Worm (Caenorhabditis elegans): Measurements from ENCODE around the gene F07B10.7.

The F07B10.7 gene

DNA sequence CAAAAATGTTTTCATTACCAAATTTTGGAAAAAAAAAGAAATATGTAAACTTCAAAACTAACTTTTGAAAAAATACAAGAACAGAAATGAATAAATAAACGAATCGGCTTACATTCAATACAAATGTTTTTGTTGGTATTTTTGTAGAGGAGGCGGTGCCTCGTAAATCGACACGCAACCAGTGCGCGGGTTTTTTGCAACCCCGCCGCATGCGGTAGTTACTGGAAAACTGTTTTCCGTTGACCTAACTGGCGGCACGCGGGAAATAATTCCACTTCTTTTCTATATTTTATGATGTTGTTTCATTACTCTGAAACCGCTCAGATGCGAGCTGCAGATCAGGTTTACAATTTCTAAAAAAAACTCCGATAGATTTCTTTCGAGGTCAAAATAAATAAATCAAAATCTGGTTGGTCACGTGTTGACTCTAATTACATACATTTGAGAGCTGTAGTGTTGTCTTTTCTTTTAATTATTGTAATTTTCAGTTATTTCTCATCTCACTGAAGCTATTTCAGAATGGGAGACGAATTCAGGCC is 21.3 kb downstream of the F07B10.7 start, which contains the start of the genes dvc-1 and ima-1 (continued):
- TF ChIP-seq mcd-1 (GFP tag; IDR thresholded peaks at IDR 0.05) (peak; percentile 78), hsf-1 (GFP tag; IDR thresholded peaks at IDR 0.05) (peak; percentile 85; the same call in 1 of the 2 replicates), C17E4.6 (GFP tag; IDR thresholded peaks at IDR 0.05) (peak; percentile 93), ceh-27 (GFP tag; optimal IDR thresholded peaks at IDR 0.05) (peak; percentile 38), hmg-1.2 (GFP tag; IDR thresholded peaks at IDR 0.05) (peak; percentile 70; the same call in 1 of the 2 replicates), madf-3 (GFP tag; IDR thresholded peaks at IDR 0.05) (peak; percentile 92), attf-6 (GFP tag; IDR thresholded peaks at IDR 0.05) (peak; percentile 51; the same call in 1 of the 2 replicates), nhr-27 (tag; optimal IDR thresholded peaks at IDR 0.05) (no peak), athp-1 (tag; optimal IDR thresholded peaks at IDR 0.05) (peak; percentile 80), lsl-1 (GFP tag; optimal IDR thresholded peaks at IDR 0.05) (peak; percentile 81), attf-5 (GFP tag; optimal IDR thresholded peaks at IDR 0.05) (peak; percentile 84), F23B12.7 (tag; optimal IDR thresholded peaks at IDR 0.05; ENCODE audit: insufficient read depth) (no peak), ceh-91 (GFP tag; IDR thresholded peaks at IDR 0.05) (peak; percentile 94), nfya-2 (GFP tag; IDR thresholded peaks at IDR 0.05) (no peak), nhr-80 (tag; optimal IDR thresholded peaks at IDR 0.05) (peak; percentile 45), rcor-1 (GFP tag; IDR thresholded peaks at IDR 0.05) (peak; percentile 90), lin-26 (GFP tag; IDR thresholded peaks at IDR 0.05) (peak; percentile 78), ekl-4 (GFP tag; IDR thresholded peaks at IDR 0.05) (peak; percentile 84)

DNA sequence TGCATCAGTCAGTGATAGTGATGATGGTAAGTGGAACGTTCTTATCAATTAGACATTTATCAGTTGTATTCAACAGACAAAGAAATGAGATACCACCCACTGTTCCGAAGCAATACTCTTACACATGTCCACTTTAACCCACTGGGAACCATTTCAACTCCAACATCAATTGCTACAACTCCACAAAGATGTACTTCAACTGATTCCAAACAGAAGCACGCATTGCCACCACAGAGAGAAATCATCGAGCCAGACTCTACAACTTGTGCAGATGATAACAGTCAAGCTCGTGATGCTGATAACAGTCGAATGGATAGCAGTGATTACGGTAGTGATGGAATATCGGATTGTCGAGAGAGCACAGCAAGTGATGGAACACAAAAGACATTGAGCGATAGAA is 24.6 kb downstream of the F07B10.7 start:
- peak; percentile 14 for TF ChIP-seq ets-4 (GFP tag; optimal IDR thresholded peaks at IDR 0.05)
- no peak for TF ChIP-seq Y67H2A.10 (GFP tag; conservative IDR thresholded peaks at IDR 0.05)
- no peak for TF ChIP-seq T26A5.8 (tag; optimal IDR thresholded peaks at IDR 0.05)
- peak; percentile 81 for TF ChIP-seq nhr-80 (tag; optimal IDR thresholded peaks at IDR 0.05)

DNA sequence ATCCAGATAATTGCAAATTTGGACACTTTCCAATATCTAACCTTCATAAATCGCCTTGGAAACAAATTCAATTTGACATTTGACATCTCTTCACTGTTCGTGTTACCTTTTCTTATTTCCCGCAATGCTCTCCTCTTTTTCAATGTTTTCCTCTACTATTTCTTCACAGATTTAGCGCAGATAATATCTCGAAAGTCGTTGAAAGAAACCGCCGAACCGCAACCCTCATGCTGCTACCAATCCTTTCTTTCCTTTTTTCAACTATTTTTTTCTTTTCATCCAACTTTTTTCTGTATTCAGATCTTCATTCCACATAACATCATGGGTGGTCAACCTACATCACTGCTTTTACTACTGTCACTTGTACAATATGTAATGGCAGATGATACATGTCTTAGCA is 26.2 kb downstream of the F07B10.7 start, which contains the start of gene T19B10.5:
Gene T19B10.5 (plus strand): TSS at position 301 of the 400 bp plus-strand sequence.
- TF ChIP-seq die-1 (tag; optimal IDR thresholded peaks at IDR 0.05) (no peak), unc-130 (GFP tag; optimal IDR thresholded peaks at IDR 0.05) (no peak), ets-4 (GFP tag; optimal IDR thresholded peaks at IDR 0.05) (no peak), efl-1 (GFP tag; optimal IDR thresholded peaks at IDR 0.05) (no peak), pbrm-1 (GFP tag; IDR thresholded peaks at IDR 0.05) (no peak), nhr-120 (GFP tag; IDR thresholded peaks at IDR 0.05) (no peak), ccch-3 (GFP tag; optimal IDR thresholded peaks at IDR 0.05) (no peak), snpc-1.1 (tag; optimal IDR thresholded peaks at IDR 0.05; ENCODE audit: insufficient read depth) (no peak), sdz-38 (tag; optimal IDR thresholded peaks at IDR 0.05) (no peak), let-607 (tag; optimal IDR thresholded peaks at IDR 0.05) (no peak), ceh-58 (GFP tag; IDR thresholded peaks at IDR 0.05) (no peak), C06A6.2 (GFP tag; conservative IDR thresholded peaks at IDR 0.05) (no peak), T07F8.4 (tag; optimal IDR thresholded peaks at IDR 0.05) (no peak), F39B2.1 (GFP tag; IDR thresholded peaks at IDR 0.05) (no peak), repo-1 (tag; optimal IDR thresholded peaks at IDR 0.05) (no peak), nhr-80 (tag; optimal IDR thresholded peaks at IDR 0.05) (no peak), bed-1 (GFP tag; IDR thresholded peaks at IDR 0.05) (no peak)
